Worm (Caenorhabditis elegans): ENCODE results near the gene npp-16.

npp-16 gene

DNA sequence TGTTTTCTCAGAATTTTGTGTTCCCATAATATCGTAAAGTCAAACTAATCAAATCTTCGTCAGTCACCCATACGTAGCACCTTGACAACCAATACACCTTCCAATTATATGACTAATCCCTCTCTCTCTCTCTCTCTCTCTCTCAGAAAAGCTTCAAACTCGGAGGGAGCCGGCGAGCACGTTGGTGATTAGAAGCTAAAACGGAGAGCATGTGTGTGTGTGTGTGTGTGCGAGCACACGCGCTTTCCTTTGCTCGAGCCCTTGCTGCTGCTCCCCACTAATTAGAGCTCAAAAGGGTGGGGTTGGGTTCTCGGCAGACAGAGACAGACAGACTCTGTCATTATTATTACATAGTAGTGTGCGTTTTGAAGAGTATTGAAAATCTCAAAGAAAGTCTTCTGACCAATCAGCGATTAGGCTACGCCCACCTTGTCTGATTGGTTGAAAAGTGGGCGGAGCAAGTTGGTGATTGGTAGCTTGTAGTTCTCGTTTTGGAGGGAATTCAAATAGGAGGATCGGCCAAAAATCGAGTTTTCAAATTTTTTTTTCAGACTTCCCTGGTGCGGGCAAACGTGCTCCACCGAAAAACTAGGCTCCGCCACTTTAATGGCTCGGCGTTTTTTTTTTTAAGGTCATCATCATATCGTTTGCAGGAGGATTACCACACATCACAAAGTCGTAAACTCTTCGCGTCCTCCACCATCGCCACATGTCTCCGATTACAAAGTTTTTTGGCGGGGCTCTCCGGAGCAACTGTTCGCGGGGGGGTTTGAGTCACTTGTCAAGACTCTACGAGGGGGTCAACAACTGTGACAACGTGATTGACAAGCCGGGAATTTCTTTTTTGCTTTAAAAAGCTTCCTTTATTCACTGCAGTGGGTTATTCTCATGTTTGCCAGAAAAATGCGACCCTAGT is 19.6 kb downstream of the npp-16 start:
- TF ChIP-seq F13C5.2 (tag; optimal IDR thresholded peaks at IDR 0.05) (no peak), tbx-11 (GFP tag; IDR thresholded peaks at IDR 0.05) (no peak), hmg-4 (GFP tag; optimal IDR thresholded peaks at IDR 0.05) (no peak), hmbx-1 (tag; optimal IDR thresholded peaks at IDR 0.05) (no peak), aly-1 (tag; optimal IDR thresholded peaks at IDR 0.05) (peak; percentile 12), ceh-13 (GFP tag; optimal IDR thresholded peaks at IDR 0.05) (no peak), ceh-36 (tag; optimal IDR thresholded peaks at IDR 0.05) (no peak)

ce11 chrIII:11935948-11936280 is 20.2 kb downstream of the npp-16 start:
- TF ChIP-seq ceh-13 (GFP tag; optimal IDR thresholded peaks at IDR 0.05) (no peak), sea-1 (GFP tag; conservative IDR thresholded peaks at IDR 0.05) (no peak), tra-4 (tag; optimal IDR thresholded peaks at IDR 0.05) (no peak), hmbx-1 (tag; optimal IDR thresholded peaks at IDR 0.05) (no peak), hnd-1 (tag; optimal IDR thresholded peaks at IDR 0.05) (no peak), ets-7 (tag; optimal IDR thresholded peaks at IDR 0.05) (no peak), ceh-36 (tag; optimal IDR thresholded peaks at IDR 0.05) (no peak), scrt-1 (GFP tag; IDR thresholded peaks at IDR 0.05) (peak; percentile 43; the same call in 1 of the 2 replicates), ama-1 (optimal IDR thresholded peaks at IDR 0.05) (no peak), tbx-11 (GFP tag; IDR thresholded peaks at IDR 0.05) (no peak), aly-1 (tag; optimal IDR thresholded peaks at IDR 0.05) (no peak), tbx-37 (GFP tag; conservative IDR thresholded peaks at IDR 0.05) (no peak), hmg-4 (GFP tag; optimal IDR thresholded peaks at IDR 0.05) (peak; percentile 27), flt-1 (GFP tag; IDR thresholded peaks at IDR 0.05) (no peak), pes-1 (GFP tag; IDR thresholded peaks at IDR 0.05) (no peak)

DNA sequence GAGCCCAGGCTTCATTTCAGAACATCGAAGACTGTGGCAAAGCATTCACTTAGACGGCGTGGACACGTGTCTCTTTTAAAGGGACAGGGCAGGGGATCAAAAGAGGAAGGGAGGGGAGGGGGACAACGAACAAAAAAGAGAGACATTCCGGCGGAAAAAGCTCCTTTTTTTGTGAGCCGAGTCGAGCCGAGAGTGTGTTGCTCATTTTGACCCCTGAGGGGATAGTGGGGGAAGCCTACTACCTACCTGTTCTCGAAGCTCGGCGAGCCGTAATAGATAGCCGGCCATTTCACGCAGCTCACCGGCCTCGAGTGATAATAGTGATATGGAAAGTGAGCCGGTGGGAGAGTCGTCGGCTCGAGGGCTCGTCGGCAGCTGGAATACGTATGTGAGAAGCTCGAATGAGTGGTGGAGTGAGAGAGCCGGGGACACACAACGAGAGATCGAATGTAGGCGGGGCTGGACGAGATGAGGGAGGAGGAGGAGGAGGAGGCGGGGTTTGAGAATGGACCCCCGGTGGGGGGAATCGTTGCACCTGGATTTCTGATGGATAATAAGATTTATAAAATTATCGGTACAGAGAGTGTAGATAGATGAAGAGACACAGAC is 21.0 kb downstream of the npp-16 start:
- peak; percentile 8 for TF ChIP-seq hmg-4 (GFP tag; optimal IDR thresholded peaks at IDR 0.05)
- TF ChIP-seq scrt-1 (GFP tag; IDR thresholded peaks at IDR 0.05) = no peak

DNA sequence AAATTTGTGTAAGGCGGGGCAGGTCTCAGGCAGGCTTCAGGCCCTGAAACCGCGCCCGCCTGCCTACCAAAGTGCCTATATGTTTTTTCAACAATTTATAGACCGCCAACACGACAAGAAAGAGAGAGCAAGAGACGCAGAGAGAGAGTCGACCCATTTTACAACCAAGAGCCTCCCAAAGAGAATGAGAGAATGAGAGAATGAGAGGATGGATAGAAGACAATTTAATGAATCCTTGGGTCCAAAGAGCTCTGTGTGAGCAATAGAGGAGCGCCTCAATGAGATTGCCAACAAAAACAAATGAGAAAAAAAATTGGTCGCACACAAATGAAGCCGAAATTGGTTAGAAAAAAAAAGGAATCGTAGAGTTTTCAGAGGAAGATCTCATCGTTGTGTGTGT is 22.2 kb downstream of the npp-16 start:
- no peak for TF ChIP-seq tbx-11 (GFP tag; IDR thresholded peaks at IDR 0.05)
- TF ChIP-seq F13C5.2 (tag; optimal IDR thresholded peaks at IDR 0.05) = no peak
- no peak for TF ChIP-seq tra-4 (tag; optimal IDR thresholded peaks at IDR 0.05)
- TF ChIP-seq ets-7 (tag; optimal IDR thresholded peaks at IDR 0.05) = no peak
- TF ChIP-seq hmbx-1 (tag; optimal IDR thresholded peaks at IDR 0.05) = no peak
- TF ChIP-seq ama-1 (optimal IDR thresholded peaks at IDR 0.05) = no peak
- TF ChIP-seq ceh-13 (GFP tag; optimal IDR thresholded peaks at IDR 0.05) = no peak
- TF ChIP-seq pes-1 (GFP tag; IDR thresholded peaks at IDR 0.05) = no peak
- TF ChIP-seq ceh-36 (tag; optimal IDR thresholded peaks at IDR 0.05) = no peak

DNA sequence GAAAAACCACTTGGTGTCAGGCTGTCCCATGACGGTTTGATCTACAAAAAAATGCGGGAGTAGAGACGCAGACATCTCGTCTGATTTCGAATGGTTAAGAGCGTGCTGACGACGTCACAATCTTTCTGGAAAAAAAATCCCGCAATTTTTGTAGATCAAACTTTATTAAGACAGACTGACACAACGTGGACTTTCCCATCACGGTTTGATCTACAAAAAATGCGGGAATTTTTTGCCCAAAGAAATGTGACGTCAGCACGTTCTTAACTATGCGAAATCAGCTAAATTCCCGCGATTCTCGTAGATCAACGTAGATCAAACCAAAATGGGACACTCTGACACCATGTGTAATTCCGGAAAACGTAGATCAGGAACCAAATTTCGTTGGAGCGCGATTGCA is 22.8 kb downstream of the npp-16 start:
- TF ChIP-seq ceh-36 (tag; optimal IDR thresholded peaks at IDR 0.05) = no peak
- no peak for TF ChIP-seq sea-1 (GFP tag; conservative IDR thresholded peaks at IDR 0.05)
- TF ChIP-seq pes-1 (GFP tag; IDR thresholded peaks at IDR 0.05) = no peak
- no peak for TF ChIP-seq tbx-11 (GFP tag; IDR thresholded peaks at IDR 0.05)
- no peak for TF ChIP-seq ets-7 (tag; optimal IDR thresholded peaks at IDR 0.05)

DNA sequence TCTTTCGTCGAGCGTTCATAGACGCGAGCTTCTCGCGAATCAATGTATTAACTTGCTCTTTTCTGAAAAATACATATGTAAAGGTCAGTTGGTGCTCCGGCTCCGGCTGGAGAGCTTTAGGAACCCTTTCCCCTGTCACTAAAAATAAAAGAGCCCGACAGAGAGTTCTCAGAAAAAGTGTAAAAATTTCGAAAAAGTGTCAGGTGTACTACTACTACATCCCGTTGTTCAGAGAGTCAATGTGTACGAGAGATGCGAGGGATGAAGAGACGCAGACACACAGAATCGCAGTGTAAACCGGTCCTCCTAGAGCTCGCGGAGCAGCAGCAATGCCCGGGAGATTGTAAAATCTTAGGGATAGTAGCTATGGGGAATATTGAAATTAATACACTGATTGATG is 26.9 kb downstream of the npp-16 start:
- TF ChIP-seq hmbx-1 (tag; optimal IDR thresholded peaks at IDR 0.05) (no peak), F13C5.2 (tag; optimal IDR thresholded peaks at IDR 0.05) (no peak), tbx-37 (GFP tag; conservative IDR thresholded peaks at IDR 0.05) (no peak), ama-1 (optimal IDR thresholded peaks at IDR 0.05) (no peak), tbx-11 (GFP tag; IDR thresholded peaks at IDR 0.05) (no peak), sea-1 (GFP tag; conservative IDR thresholded peaks at IDR 0.05) (no peak), aly-1 (tag; optimal IDR thresholded peaks at IDR 0.05) (no peak), hmg-4 (GFP tag; optimal IDR thresholded peaks at IDR 0.05) (no peak)

DNA sequence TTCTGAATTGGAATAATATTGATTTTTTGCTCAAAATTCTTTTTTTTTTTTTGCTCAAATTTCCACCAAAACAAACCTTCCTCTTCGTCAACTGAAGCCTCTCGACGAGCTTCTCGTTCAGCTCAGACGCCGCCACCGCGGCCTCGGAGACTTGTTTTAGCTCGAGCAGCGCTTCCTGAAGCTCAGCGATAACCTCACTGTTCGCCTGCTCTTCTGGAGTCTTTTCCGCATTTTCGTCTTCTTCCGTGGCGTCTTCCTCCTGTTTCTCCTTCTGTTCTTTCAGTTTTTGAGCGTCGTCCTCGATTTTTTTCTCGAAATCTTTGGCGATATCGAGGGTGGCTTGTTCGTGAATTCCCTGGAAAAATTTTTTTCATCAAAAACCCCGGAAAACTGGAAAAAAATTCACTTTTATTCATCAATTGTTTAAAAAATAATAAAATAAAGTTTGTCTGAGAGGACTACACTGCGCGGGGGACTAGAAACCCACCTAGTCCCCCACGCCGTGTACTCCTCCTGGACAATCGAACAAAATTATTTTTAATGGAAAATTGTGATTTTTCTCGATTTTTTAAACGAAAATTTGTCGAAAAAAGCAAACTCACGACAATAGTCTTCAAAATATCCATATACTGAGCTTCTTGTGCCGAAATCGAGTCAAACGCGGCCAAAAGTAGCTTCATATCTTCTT is 30.5 kb downstream of the npp-16 start:
- TF ChIP-seq hmbx-1 (tag; optimal IDR thresholded peaks at IDR 0.05) (peak; percentile 12), ceh-13 (GFP tag; optimal IDR thresholded peaks at IDR 0.05) (no peak), tbx-37 (GFP tag; conservative IDR thresholded peaks at IDR 0.05) (peak; percentile 87), tra-4 (tag; optimal IDR thresholded peaks at IDR 0.05) (peak; percentile 2), ceh-36 (tag; optimal IDR thresholded peaks at IDR 0.05) (no peak), flt-1 (GFP tag; IDR thresholded peaks at IDR 0.05) (peak; percentile 53; the same call in 1 of the 2 replicates), scrt-1 (GFP tag; IDR thresholded peaks at IDR 0.05) (no peak), pes-1 (GFP tag; IDR thresholded peaks at IDR 0.05) (peak; percentile 80), B0310.2 (tag; optimal IDR thresholded peaks at IDR 0.05) (peak; percentile 35), ama-1 (optimal IDR thresholded peaks at IDR 0.05) (no peak), sea-1 (GFP tag; conservative IDR thresholded peaks at IDR 0.05) (peak; percentile 64; the same call in 1 of the 2 replicates), hnd-1 (tag; optimal IDR thresholded peaks at IDR 0.05) (no peak), tbx-11 (GFP tag; IDR thresholded peaks at IDR 0.05) (0 out of 2 replicates have a peak, but pooled peaks have one; percentile 28), hmg-4 (GFP tag; optimal IDR thresholded peaks at IDR 0.05) (no peak), aly-1 (tag; optimal IDR thresholded peaks at IDR 0.05) (no peak), ets-7 (tag; optimal IDR thresholded peaks at IDR 0.05) (peak; percentile 44), F13C5.2 (tag; optimal IDR thresholded peaks at IDR 0.05) (no peak)
